Worm (Caenorhabditis elegans) whole organism, L1 larva: ENCODE measurements around the gene T03D3.5.

ENCODE experiments used
- ama-1 ChIP-seq: fragments of 150-350 bp; optimal IDR thresholded peaks from 2 replicates; lab custom pipeline; 2014
- blmp-1 ChIP-seq: fragments of 150-350 bp; optimal IDR thresholded peaks from 2 replicates; lab custom pipeline; 2014; ENCODE audit warnings: missing biosample characterization, missing genetic modification characterization
- dpl-1 ChIP-seq, 3 experiments: fragments of 150-350 bp in 2 of 3; sonication (generic microtip) in 1 of 3; optimal IDR thresholded peaks; 2 replicates each; lab custom pipeline; 2014 to 2017; ENCODE audit warnings: missing biosample characterization in 3 of 3, missing genetic modification characterization in 3 of 3, missing genetic modification reagents in 3 of 3
- jun-1 ChIP-seq: fragments of 150-350 bp; optimal IDR thresholded peaks from 2 replicates; lab custom pipeline; 2014; ENCODE audit warnings: missing biosample characterization, missing genetic modification reagents, missing genetic modification characterization
- lin-39 ChIP-seq: fragments of 150-350 bp; optimal IDR thresholded peaks from 2 replicates; lab custom pipeline; 2014; ENCODE audit warnings: missing biosample characterization, missing genetic modification reagents, missing genetic modification characterization
- mdl-1 ChIP-seq, 2 experiments: fragments of 150-350 bp; optimal IDR thresholded peaks; 2 replicates each; lab custom pipeline; 2014 to 2017; ENCODE audit warnings: missing biosample characterization in 2 of 2, missing genetic modification characterization in 2 of 2, inconsistent platforms in 1 of 2
- mep-1 ChIP-seq: fragments of 150-350 bp; optimal IDR thresholded peaks from 2 replicates; lab custom pipeline; 2014; ENCODE audit warnings: missing biosample characterization, missing genetic modification characterization
- nhr-11 ChIP-seq: fragments of 150-350 bp; optimal IDR thresholded peaks from 2 replicates; lab custom pipeline; 2014; ENCODE audit warnings: missing biosample characterization, missing genetic modification characterization
- nhr-28 ChIP-seq: fragments of 150-350 bp; optimal IDR thresholded peaks from 2 replicates; lab custom pipeline; 2014; ENCODE audit warnings: missing biosample characterization, missing genetic modification characterization
- nhr-71 ChIP-seq: sonication (generic microtip); optimal IDR thresholded peaks from 2 replicates; lab custom pipeline; 2016; ENCODE audit warnings: mild to moderate bottlenecking, missing genetic modification characterization, moderate library complexity, missing compliant biosample characterization
- nhr-76 ChIP-seq: sonication (generic microtip); optimal IDR thresholded peaks from 2 replicates; lab custom pipeline; 2017; ENCODE audit warnings: missing biosample characterization, missing genetic modification characterization
- nhr-90 ChIP-seq: sonication (generic microtip); optimal IDR thresholded peaks from 2 replicates; lab custom pipeline; 2016; ENCODE audit warnings: mild to moderate bottlenecking, missing genetic modification characterization, missing compliant biosample characterization; ENCODE audit not compliant: poor library complexity
- pqm-1 ChIP-seq: sonication (generic microtip); optimal IDR thresholded peaks from 3 replicates; lab custom pipeline; 2017; ENCODE audit warnings: missing biosample characterization, missing genetic modification characterization
- snu-23 ChIP-seq: sonication (generic microtip); optimal IDR thresholded peaks from 2 replicates; lab custom pipeline; 2016; ENCODE audit warnings: missing genetic modification characterization, missing compliant biosample characterization

- TF ChIP-seq mdl-1 (tag; optimal IDR thresholded peaks at IDR 0.05; lab: Kevin White, UChicago) (no peak), nhr-11 (no peak), nhr-76 (tag; lab: Kevin White, UChicago) (no peak), nhr-90 (tag; lab: Kevin White, UChicago) (no peak), nhr-71 (no peak), nhr-28 (tag; lab: Kevin White, UChicago) (no peak), dpl-1 (GFP tag; optimal IDR thresholded peaks at IDR 0.05; lab: Kevin White, UChicago) (no peak), jun-1 (tag; lab: Kevin White, UChicago) (no peak), lin-39 (tag; lab: Kevin White, UChicago) (no peak), blmp-1 (no peak), mep-1 (tag; lab: Kevin White, UChicago) (no peak), snu-23 (GFP tag; lab: Kevin White, UChicago) (no peak), pqm-1 (tag; lab: Kevin White, UChicago) (no peak), ama-1 (lab: Kevin White, UChicago) (no peak)
These were observed 30.6 kb downstream of the T03D3.5 start, which contains the start of gene F54E2.2 for ce11 chrV:2795998-2796397.
